Fruit fly (Drosophila melanogaster): ENCODE measurements around the gene Lcp65Ab2.
A peak's percentile ranks its signal among the peaks of the same experiment; 100 is the strongest.

Lcp65Ab2 gene

DNA sequence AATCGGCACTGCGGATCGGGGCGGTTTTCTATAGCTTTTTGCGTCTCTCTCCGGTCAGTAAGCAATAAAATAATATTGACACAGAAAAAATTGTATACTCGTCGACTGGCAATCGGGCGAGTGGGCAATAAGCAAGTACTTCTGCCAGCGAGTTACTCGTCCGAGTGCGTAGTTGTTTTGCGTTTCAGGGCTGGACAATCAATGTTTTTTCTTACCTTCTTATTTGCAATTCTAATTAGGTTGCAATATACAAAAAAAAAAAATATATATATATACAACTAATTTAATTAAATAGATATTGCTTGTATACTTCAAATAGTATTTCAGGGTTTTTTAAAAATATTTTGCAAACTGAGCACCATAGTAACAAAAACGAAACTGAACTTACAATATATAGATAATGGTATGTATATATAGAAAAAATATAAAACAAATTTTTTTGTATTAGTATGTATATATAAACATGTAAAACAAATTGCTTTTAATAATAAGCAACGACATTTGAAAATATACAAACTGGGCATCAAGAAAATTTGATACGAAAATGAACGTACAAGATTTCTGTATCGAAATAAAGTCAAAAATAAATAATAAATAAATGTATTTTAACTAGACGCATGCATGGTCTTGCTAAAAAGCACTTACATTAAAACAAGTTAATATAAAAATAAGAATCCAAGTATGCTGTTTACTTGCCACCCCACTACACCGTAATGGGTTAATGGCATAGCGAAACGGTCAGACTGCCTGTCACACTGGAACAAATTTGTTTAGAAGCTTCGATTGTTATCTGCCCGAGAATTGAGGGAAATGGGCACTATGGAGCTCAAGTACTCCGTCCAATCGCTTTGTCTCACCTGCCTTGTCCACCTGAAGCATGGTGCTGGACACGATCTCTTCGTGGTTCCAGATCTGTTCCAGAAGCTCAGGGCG lies 42.8 kb downstream of the Lcp65Ab2 start, which contains the start of the genes D19A and CG7386 (continued):
- TF ChIP-seq grau (tag; optimal IDR thresholded peaks at IDR 0.05): peak; percentile 49
- no peak for TF ChIP-seq Eip74EF (GFP tag; optimal IDR thresholded peaks at IDR 0.05)
- TF ChIP-seq Max (GFP tag; optimal IDR thresholded peaks at IDR 0.05): peak; percentile 31
- TF ChIP-seq CG12219 (GFP tag; optimal IDR thresholded peaks at IDR 0.05): peak; percentile 42
- peak; percentile 74 for TF ChIP-seq CG9932 (GFP tag; IDR thresholded peaks at IDR 0.05)
- no peak for TF ChIP-seq Vsx1 (GFP tag; optimal IDR thresholded peaks at IDR 0.05)
- TF ChIP-seq ttk (GFP tag; IDR thresholded peaks at IDR 0.05): peak; percentile 37; the same call in 1 of the 2 replicates
- no peak for TF ChIP-seq Hand (GFP tag; optimal IDR thresholded peaks at IDR 0.05)
- peak; percentile 59 for TF ChIP-seq E2f1 (GFP tag; IDR thresholded peaks at IDR 0.05)
- TF ChIP-seq CG12236 (GFP tag; optimal IDR thresholded peaks at IDR 0.05): no peak
- TF ChIP-seq CG17359 (tag; optimal IDR thresholded peaks at IDR 0.05): peak; percentile 44
- peak; percentile 18 for TF ChIP-seq CG8089 (GFP tag; optimal IDR thresholded peaks at IDR 0.05)
- TF ChIP-seq unc-4 (GFP tag; IDR thresholded peaks at IDR 0.05; ENCODE audit: partially characterized antibody): no peak
- no peak for TF ChIP-seq CG4854 (GFP tag; optimal IDR thresholded peaks at IDR 0.05)
- no peak for TF ChIP-seq CG18476 (GFP tag; optimal IDR thresholded peaks at IDR 0.05)
- peak; percentile 44; the same call in 1 of the 2 replicates for TF ChIP-seq CG11085 (GFP tag; IDR thresholded peaks at IDR 0.05)
- TF ChIP-seq Six4 (GFP tag; optimal IDR thresholded peaks at IDR 0.05): no peak
- TF ChIP-seq CG15696 (tag; optimal IDR thresholded peaks at IDR 0.05): peak; percentile 31
- peak; percentile 75; the same call in 2 of the 3 replicates for TF ChIP-seq CG17361 (GFP tag; IDR thresholded peaks at IDR 0.05)
- TF ChIP-seq pita (GFP tag; optimal IDR thresholded peaks at IDR 0.05): no peak
- TF ChIP-seq MESR4 (GFP tag; optimal IDR thresholded peaks at IDR 0.05): peak; percentile 78
- TF ChIP-seq peb (GFP tag; IDR thresholded peaks at IDR 0.05): no peak
- TF ChIP-seq H2.0 (GFP tag; IDR thresholded peaks at IDR 0.05): peak; percentile 59
- no peak for TF ChIP-seq danr (GFP tag; IDR thresholded peaks at IDR 0.05)
- TF ChIP-seq CG11560 (tag; IDR thresholded peaks at IDR 0.05): no peak
- TF ChIP-seq Hr3 (GFP tag; optimal IDR thresholded peaks at IDR 0.05): peak; percentile 34
- peak; percentile 25 for TF ChIP-seq CG4328 (GFP tag; optimal IDR thresholded peaks at IDR 0.05)
- peak; percentile 57 for TF ChIP-seq CG13296 (GFP tag; optimal IDR thresholded peaks at IDR 0.05)
- TF ChIP-seq Tbp (GFP tag; optimal IDR thresholded peaks at IDR 0.05): no peak
- no peak for TF ChIP-seq Kr (GFP tag; optimal IDR thresholded peaks at IDR 0.05)
- no peak for TF ChIP-seq ftz-f1 (GFP tag; optimal IDR thresholded peaks at IDR 0.05)
- 0 out of 3 replicates have a peak, but pooled peaks have one; percentile 22 for TF ChIP-seq CG3726 (GFP tag; IDR thresholded peaks at IDR 0.05)
- TF ChIP-seq CG18619 (GFP tag; optimal IDR thresholded peaks at IDR 0.05): peak; percentile 12
- TF ChIP-seq fru (optimal IDR thresholded peaks at IDR 0.05): peak; percentile 62
- TF ChIP-seq Fer3 (tag; optimal IDR thresholded peaks at IDR 0.05): peak; percentile 54
- peak; percentile 34 for TF ChIP-seq CG13894 (tag; optimal IDR thresholded peaks at IDR 0.05)
- TF ChIP-seq CG8281 (tag; optimal IDR thresholded peaks at IDR 0.05): no peak
- peak; percentile 45 for TF ChIP-seq NfI (GFP tag; optimal IDR thresholded peaks at IDR 0.05)
- TF ChIP-seq chif (GFP tag; optimal IDR thresholded peaks at IDR 0.05): peak in 1 of 2 experiments; percentile 40
- TF ChIP-seq fd64A (GFP tag; optimal IDR thresholded peaks at IDR 0.05): no peak
- no peak for TF ChIP-seq eve (GFP tag; optimal IDR thresholded peaks at IDR 0.05)
- TF ChIP-seq CG1603 (tag; optimal IDR thresholded peaks at IDR 0.05): peak; percentile 59
- no peak for TF ChIP-seq Hey (tag; optimal IDR thresholded peaks at IDR 0.05)
- peak; percentile 41 for TF ChIP-seq CG1233 (GFP tag; optimal IDR thresholded peaks at IDR 0.05)
- TF ChIP-seq ken (GFP tag; IDR thresholded peaks at IDR 0.05): peak; percentile 59; the same call in 1 of the 3 replicates
- no peak for TF ChIP-seq cad (GFP tag; optimal IDR thresholded peaks at IDR 0.05)
- no peak for TF ChIP-seq yki (optimal IDR thresholded peaks at IDR 0.05)
- TF ChIP-seq CG3838 (GFP tag; optimal IDR thresholded peaks at IDR 0.05): no peak
- TF ChIP-seq dm (GFP tag; optimal IDR thresholded peaks at IDR 0.05): no peak

All from whole organism, embryonic.